Fruit fly (Drosophila melanogaster) whole organism, adult: ENCODE data around the gene CG4629.

Experiments
- CG11617 ChIP-seq: fragments of 200-800 bp; sonication (Bioruptor generic); optimal IDR thresholded peaks from 2 replicates; lab custom pipeline; 2017; ENCODE audit warnings: mild to moderate bottlenecking, missing biosample characterization, missing genetic modification reagents, missing genetic modification characterization
- CG14711 ChIP-seq: fragments of 200-800 bp; sonication (Bioruptor generic); optimal IDR thresholded peaks from 2 replicates; lab custom pipeline; 2018; ENCODE audit warnings: missing biosample characterization, mild to moderate bottlenecking, missing genetic modification characterization, moderate library complexity

DNA sequence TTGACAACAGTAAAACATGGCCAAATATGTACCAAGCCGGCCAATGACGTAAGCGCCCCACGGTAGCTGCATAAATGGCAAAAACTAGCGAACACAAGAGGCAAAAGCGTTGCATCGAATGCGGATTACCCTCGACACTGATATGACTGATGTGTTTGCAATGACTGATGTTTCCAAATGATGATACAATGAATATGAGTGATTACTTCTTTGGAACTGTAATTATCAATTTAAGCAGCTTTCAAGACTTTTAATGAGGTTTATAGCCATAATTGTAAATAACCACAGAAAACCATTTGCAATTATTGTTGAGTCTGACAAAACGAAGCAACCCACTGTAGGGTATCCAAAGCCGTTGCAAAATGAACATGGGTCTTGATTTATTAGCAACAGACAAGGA lies 28.8 kb downstream of the CG4629 start:
- TF ChIP-seq CG14711 (tag; lab: Kevin White, UChicago) (no peak), CG11617 (GFP tag; lab: Kevin White, UChicago) (no peak)
